Worm (Caenorhabditis elegans): ENCODE results near the gene T02G5.15.

DNA sequence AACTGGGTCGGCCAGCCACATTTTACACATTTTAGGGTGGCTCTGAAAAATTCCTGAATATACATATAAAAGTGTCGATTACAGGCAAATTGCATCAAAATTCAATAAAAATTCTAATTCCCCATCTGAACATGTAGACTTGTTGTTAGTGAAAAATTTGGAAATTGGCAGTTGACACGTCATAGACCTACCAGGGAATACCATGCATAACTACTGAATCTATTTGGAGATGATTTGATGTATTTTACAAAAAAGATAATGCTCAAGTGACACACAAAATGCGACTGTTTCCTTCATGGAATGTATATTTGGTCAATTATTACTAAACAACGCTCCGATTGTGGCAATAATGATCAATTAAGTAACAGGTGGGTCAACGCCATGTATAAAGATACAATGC lies 42.3 kb downstream of the T02G5.15 start, which contains the start of gene F10E7.1:
- TF ChIP-seq R02D3.7 (tag; optimal IDR thresholded peaks at IDR 0.05), result no peak
- TF ChIP-seq lsy-2 (tag; optimal IDR thresholded peaks at IDR 0.05), result no peak
- no peak for TF ChIP-seq nhr-76 (tag; optimal IDR thresholded peaks at IDR 0.05)
